Fruit fly (Drosophila melanogaster) whole organism, embryonic: ENCODE measurements around the gene CkIIalpha-i3.
A peak's percentile ranks its signal among the peaks of the same experiment; 100 is the strongest.

Experiments used
- CG11085 ChIP-seq: fragments of 200-800 bp; sonication (Bioruptor generic); IDR thresholded peaks from 2 replicates; pipeline ENCODE4 v1.3.6; 2022; ENCODE audit warnings: missing biosample characterization, missing genetic modification characterization
- CG3847 ChIP-seq: fragments of 200-800 bp; sonication (Bioruptor generic); IDR thresholded peaks from 2 replicates; pipeline ENCODE4 v1.3.6; 2022; ENCODE audit warnings: missing biosample characterization, missing genetic modification characterization
- H2.0 ChIP-seq: fragments of 200-800 bp; sonication (Bioruptor generic); IDR thresholded peaks from 2 replicates; pipeline ENCODE4 v1.3.6; 2022; ENCODE audit warnings: missing biosample characterization, missing genetic modification characterization
- Oaz ChIP-seq: fragments of 200-800 bp; sonication (Bioruptor generic); IDR thresholded peaks from 2 replicates; pipeline ENCODE4 v1.3.6; 2022; ENCODE audit warnings: missing biosample characterization, missing genetic modification characterization
- ac ChIP-seq: fragments of 200-800 bp; sonication (Bioruptor generic); optimal IDR thresholded peaks from 3 replicates; lab custom pipeline; 2017; ENCODE audit warnings: missing biosample characterization, mild to moderate bottlenecking, missing genetic modification characterization
- ase ChIP-seq: fragments of 200-800 bp; sonication (Bioruptor generic); IDR thresholded peaks from 3 replicates; pipeline ENCODE4 v1.3.6; 2022; ENCODE audit warnings: missing biosample characterization, missing genetic modification characterization
- org-1 ChIP-seq: fragments of 200-800 bp; sonication (Bioruptor generic); optimal IDR thresholded peaks from 2 replicates; lab custom pipeline; 2017; ENCODE audit warnings: missing biosample characterization, missing genetic modification characterization
- psq ChIP-seq: fragments of 200-800 bp; sonication (Bioruptor generic); optimal IDR thresholded peaks from 2 replicates; lab custom pipeline; 2017; ENCODE audit warnings: missing biosample characterization, missing genetic modification characterization
- zen2 ChIP-seq: fragments of 200-800 bp; sonication (Bioruptor generic); IDR thresholded peaks from 3 replicates; pipeline ENCODE4 v1.3.6; 2022; ENCODE audit warnings: missing biosample characterization, missing genetic modification characterization; ENCODE audit not compliant: partially characterized antibody

- TF ChIP-seq ase (GFP tag; lab: Robert Waterston, UW) (no peak), H2.0 (0 out of 2 replicates have a peak, but pooled peaks have one; percentile 30), CG11085 (GFP tag; lab: Robert Waterston, UW) (no peak), org-1 (peak; percentile 32), Oaz (GFP tag; lab: Robert Waterston, UW) (no peak), zen2 (no peak), CG3847 (GFP tag; lab: Robert Waterston, UW) (peak; percentile 79), psq (GFP tag; lab: Kevin White, UChicago) (peak; percentile 33), ac (GFP tag; lab: Kevin White, UChicago) (no peak)
Measured at dm6 chr3L:681793-682369, 28.5 kb downstream of the CkIIalpha-i3 start.
